Worm (Caenorhabditis elegans) whole organism, L1 larva: Measurements from ENCODE around the gene romo-1.

ENCODE experiments used
- lin-39 ChIP-seq: fragments of 150-350 bp; optimal IDR thresholded peaks from 2 replicates; lab custom pipeline; 2014; ENCODE audit warnings: missing biosample characterization, missing genetic modification reagents, missing genetic modification characterization
- mab-9 ChIP-seq: fragments of 200-800 bp; sonication (Bioruptor generic); IDR thresholded peaks from 2 replicates; pipeline ENCODE4 v1.3.6; 2022; ENCODE audit warnings: missing genetic modification reagents, missing genetic modification characterization, missing compliant biosample characterization
- nhr-71 ChIP-seq: sonication (generic microtip); optimal IDR thresholded peaks from 2 replicates; lab custom pipeline; 2016; ENCODE audit warnings: mild to moderate bottlenecking, missing genetic modification characterization, moderate library complexity, missing compliant biosample characterization
- pqm-1 ChIP-seq: sonication (generic microtip); optimal IDR thresholded peaks from 3 replicates; lab custom pipeline; 2017; ENCODE audit warnings: missing biosample characterization, missing genetic modification characterization

DNA sequence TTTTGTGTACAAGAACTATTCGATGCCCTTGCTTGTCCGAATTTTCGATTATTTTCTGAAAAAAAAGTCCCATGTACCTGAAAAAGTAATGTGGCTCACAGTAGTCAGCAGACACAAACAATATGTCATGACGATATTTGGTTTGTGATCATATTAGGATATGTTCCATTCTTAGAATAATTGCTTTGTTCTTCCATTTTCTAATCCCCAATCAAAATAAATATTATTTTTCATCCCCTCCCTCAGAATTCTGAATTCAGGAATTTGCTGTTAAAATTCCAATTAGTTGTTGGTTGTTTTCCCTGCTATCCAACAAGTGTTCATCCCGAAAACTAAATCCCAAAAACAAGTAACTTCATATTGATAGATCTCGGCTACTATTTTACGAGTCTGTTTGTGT, 18.3 kb downstream of the romo-1 start:
- TF ChIP-seq lin-39 (tag; lab: Kevin White, UChicago) (no peak), pqm-1 (tag; lab: Kevin White, UChicago) (no peak), mab-9 (GFP tag; lab: Robert Waterston, UW) (no peak), nhr-71 (no peak)
